Worm (Caenorhabditis elegans) whole organism, L2 larva: ENCODE data around the gene vep-2.

Source experiments
- R02D3.7 ChIP-seq: fragments of 150-350 bp; optimal IDR thresholded peaks from 2 replicates; lab custom pipeline; 2014; ENCODE audit warnings: missing biosample characterization, missing genetic modification characterization
- aly-2 ChIP-seq: fragments of 150-350 bp; optimal IDR thresholded peaks from 2 replicates; lab custom pipeline; 2014; ENCODE audit warnings: missing biosample characterization, missing genetic modification characterization
- blmp-1 ChIP-seq: sonication (generic microtip); optimal IDR thresholded peaks from 2 replicates; lab custom pipeline; 2017; ENCODE audit warnings: missing genetic modification characterization, mild to moderate bottlenecking, missing compliant biosample characterization, antibody characterized with exemption, moderate library complexity; ENCODE audit not compliant: insufficient read depth
- ceh-82 ChIP-seq: fragments of 150-350 bp; optimal IDR thresholded peaks from 2 replicates; lab custom pipeline; 2014; ENCODE audit warnings: missing biosample characterization, missing genetic modification characterization
- lsy-2 ChIP-seq, 2 experiments: fragments of 150-350 bp in 1 of 2; sonication (generic microtip) in 1 of 2; optimal IDR thresholded peaks; 2 replicates each; lab custom pipeline; 2014 to 2017; ENCODE audit warnings: missing biosample characterization in 2 of 2, missing genetic modification characterization in 2 of 2
- nhr-12 ChIP-seq: fragments of 150-350 bp; optimal IDR thresholded peaks from 2 replicates; lab custom pipeline; 2014; ENCODE audit warnings: missing biosample characterization, missing genetic modification characterization
- nhr-77 ChIP-seq: fragments of 150-350 bp; optimal IDR thresholded peaks from 2 replicates; lab custom pipeline; 2014; ENCODE audit warnings: missing biosample characterization, missing genetic modification characterization
- skn-1 ChIP-seq: sonication (generic microtip); optimal IDR thresholded peaks from 2 replicates; lab custom pipeline; 2017; ENCODE audit warnings: missing biosample characterization, missing genetic modification characterization
- zag-1 ChIP-seq: fragments of 150-350 bp; optimal IDR thresholded peaks from 2 replicates; lab custom pipeline; 2014; ENCODE audit warnings: missing biosample characterization, missing genetic modification characterization
- ztf-11 ChIP-seq: sonication (generic microtip); optimal IDR thresholded peaks from 2 replicates; lab custom pipeline; 2017; ENCODE audit warnings: missing biosample characterization, missing genetic modification characterization
- ztf-4 ChIP-seq: fragments of 150-350 bp; optimal IDR thresholded peaks from 2 replicates; lab custom pipeline; 2014; ENCODE audit warnings: missing biosample characterization, missing genetic modification characterization

DNA sequence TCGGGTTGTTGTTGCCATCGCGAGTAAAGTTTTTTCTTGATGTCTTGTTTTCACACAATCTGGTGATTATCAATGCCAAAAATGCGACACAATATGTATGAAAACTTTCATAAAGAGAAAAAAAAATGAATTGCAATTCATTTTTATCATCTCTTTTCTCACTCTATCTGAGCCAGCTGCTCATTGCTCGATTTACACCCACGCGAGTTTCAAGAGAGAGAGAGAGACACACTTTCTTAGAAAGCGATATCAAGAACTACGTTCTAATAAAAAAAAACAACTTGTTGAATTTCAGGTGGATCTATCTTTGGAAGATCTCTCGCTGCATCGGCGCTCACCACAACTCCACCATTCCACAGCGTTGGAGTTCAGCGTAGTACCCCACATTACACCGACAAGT lies 25.5 kb upstream of the vep-2 start:
- no peak for TF ChIP-seq ztf-11 (tag; lab: Kevin White, UChicago)
- TF ChIP-seq ceh-82 (tag; lab: Kevin White, UChicago): no peak
- TF ChIP-seq blmp-1: no peak
- TF ChIP-seq nhr-77 (tag; lab: Kevin White, UChicago): no peak
- TF ChIP-seq skn-1 (tag; lab: Kevin White, UChicago): no peak
- TF ChIP-seq nhr-12 (tag; lab: Kevin White, UChicago): no peak
- no peak for TF ChIP-seq ztf-4 (tag; lab: Kevin White, UChicago)
- TF ChIP-seq aly-2 (tag; lab: Kevin White, UChicago): no peak
- TF ChIP-seq zag-1 (tag; lab: Kevin White, UChicago): no peak
- TF ChIP-seq R02D3.7 (tag; lab: Kevin White, UChicago): no peak
- TF ChIP-seq lsy-2 (tag; optimal IDR thresholded peaks at IDR 0.05; lab: Kevin White, UChicago): no peak
